Worm (Caenorhabditis elegans) whole organism, young adult: ENCODE data around the gene K06A9.1.

Experiments used
- B0261.1 ChIP-seq: sonication (generic microtip); optimal IDR thresholded peaks from 2 replicates; lab custom pipeline; 2016; ENCODE audit warnings: mild to moderate bottlenecking, missing genetic modification characterization, moderate library complexity, missing compliant biosample characterization
- C17E4.6 ChIP-seq: fragments of 200-800 bp; sonication (Bioruptor generic); IDR thresholded peaks from 2 replicates; pipeline ENCODE4 v1.3.6; 2022; ENCODE audit warnings: missing genetic modification reagents, missing genetic modification characterization, missing compliant biosample characterization
- F49E8.2 ChIP-seq: sonication (generic microtip); optimal IDR thresholded peaks from 3 replicates; lab custom pipeline; 2017; ENCODE audit warnings: missing genetic modification characterization, mild to moderate bottlenecking, missing compliant biosample characterization, antibody characterized with exemption, moderate library complexity; ENCODE audit not compliant: insufficient read depth
- F55B11.4 ChIP-seq: sonication (generic microtip); optimal IDR thresholded peaks from 2 replicates; lab custom pipeline; 2016; ENCODE audit warnings: missing compliant biosample characterization, missing genetic modification characterization, borderline replicate concordance; ENCODE audit not compliant: insufficient read depth
- F57C9.4 ChIP-seq: sonication (generic microtip); optimal IDR thresholded peaks from 2 replicates; lab custom pipeline; 2017; ENCODE audit warnings: mild to moderate bottlenecking, missing genetic modification characterization, missing compliant biosample characterization
- Y53F4B.3 ChIP-seq: fragments of 200-800 bp; sonication (Bioruptor generic); IDR thresholded peaks from 2 replicates; pipeline ENCODE4 v1.3.6; 2022; ENCODE audit warnings: missing genetic modification reagents, missing genetic modification characterization, missing compliant biosample characterization
- Y56A3A.18 ChIP-seq: fragments of 200-800 bp; sonication (Bioruptor generic); IDR thresholded peaks from 2 replicates; pipeline ENCODE4 v1.3.6; 2022; ENCODE audit warnings: missing genetic modification reagents, missing genetic modification characterization, missing compliant biosample characterization
- Y67H2A.10 ChIP-seq: fragments of 200-800 bp; sonication (Bioruptor generic); conservative IDR thresholded peaks from 2 replicates; pipeline ENCODE4 v1.3.6; 2022; ENCODE audit warnings: missing genetic modification reagents, missing genetic modification characterization, missing compliant biosample characterization
- aptf-2 ChIP-seq: fragments of 200-800 bp; sonication (Bioruptor generic); conservative IDR thresholded peaks from 2 replicates; pipeline ENCODE4 v1.3.6; 2022; ENCODE audit warnings: missing genetic modification reagents, missing genetic modification characterization, missing compliant biosample characterization
- atf-7 ChIP-seq: sonication (generic microtip); optimal IDR thresholded peaks from 2 replicates; lab custom pipeline; 2017; ENCODE audit warnings: mild to moderate bottlenecking, missing genetic modification characterization, missing compliant biosample characterization
- attf-3 ChIP-seq: fragments of 200-800 bp; sonication (Bioruptor generic); conservative IDR thresholded peaks from 2 replicates; pipeline ENCODE4 v1.3.6; 2022; ENCODE audit warnings: missing genetic modification reagents, missing genetic modification characterization, missing compliant biosample characterization
- cebp-1 ChIP-seq, 2 experiments: fragments of 200-800 bp in 1 of 2; sonication (Bioruptor generic) in 1 of 2; sonication (generic microtip) in 1 of 2; IDR thresholded peaks in 1 of 2; optimal IDR thresholded peaks in 1 of 2; 2 replicates each; pipeline versions ENCODE4 v1.3.6 to Lab custom; 2017 to 2022; ENCODE audit warnings: missing compliant biosample characterization in 2 of 2, missing genetic modification characterization in 2 of 2, mild to moderate bottlenecking in 1 of 2, missing genetic modification reagents in 1 of 2, moderate library complexity in 1 of 2
- ceh-100 ChIP-seq: fragments of 200-800 bp; sonication (Bioruptor generic); IDR thresholded peaks from 2 replicates; pipeline ENCODE4 v1.3.6; 2022; ENCODE audit warnings: missing genetic modification reagents, missing genetic modification characterization, missing compliant biosample characterization
- ceh-79 ChIP-seq: sonication (generic microtip); optimal IDR thresholded peaks from 2 replicates; lab custom pipeline; 2017; ENCODE audit warnings: mild to moderate bottlenecking, missing genetic modification characterization, missing compliant biosample characterization
- die-1 ChIP-seq: sonication (generic microtip); optimal IDR thresholded peaks from 2 replicates; lab custom pipeline; 2016; ENCODE audit warnings: missing genotype, mild to moderate bottlenecking, missing genetic modification characterization, missing compliant biosample characterization
- dpff-1 ChIP-seq: sonication (generic microtip); optimal IDR thresholded peaks from 2 replicates; lab custom pipeline; 2017; ENCODE audit warnings: mild to moderate bottlenecking, missing genetic modification characterization, missing compliant biosample characterization
- egrh-3 ChIP-seq: fragments of 200-800 bp; sonication (Bioruptor generic); IDR thresholded peaks from 2 replicates; pipeline ENCODE4 v1.3.6; 2022; ENCODE audit warnings: missing genetic modification reagents, missing genetic modification characterization, missing compliant biosample characterization
- ekl-4 ChIP-seq: fragments of 200-800 bp; sonication (Bioruptor generic); IDR thresholded peaks from 2 replicates; pipeline ENCODE4 v1.3.6; 2022; ENCODE audit warnings: missing genetic modification reagents, missing genetic modification characterization, missing compliant biosample characterization
- him-1 ChIP-seq: sonication (generic microtip); optimal IDR thresholded peaks from 2 replicates; lab custom pipeline; 2016; ENCODE audit warnings: missing genotype, missing genetic modification reagents, missing genetic modification characterization, missing compliant biosample characterization
- hmg-1.2 ChIP-seq: fragments of 200-800 bp; sonication (Bioruptor generic); IDR thresholded peaks from 2 replicates; pipeline ENCODE4 v1.3.6; 2022; ENCODE audit warnings: missing genetic modification reagents, missing genetic modification characterization, missing compliant biosample characterization
- hmg-20 ChIP-seq: fragments of 200-800 bp; sonication (Bioruptor generic); IDR thresholded peaks from 2 replicates; pipeline ENCODE4 v1.3.6; 2022; ENCODE audit warnings: missing genetic modification reagents, missing genetic modification characterization, missing compliant biosample characterization
- lin-26 ChIP-seq: fragments of 200-800 bp; sonication (Bioruptor generic); IDR thresholded peaks from 2 replicates; pipeline ENCODE4 v1.3.6; 2022; ENCODE audit warnings: missing genetic modification reagents, missing genetic modification characterization, missing compliant biosample characterization
- lin-40 ChIP-seq: sonication (generic microtip); optimal IDR thresholded peaks from 2 replicates; lab custom pipeline; 2016; ENCODE audit warnings: missing genetic modification characterization, mild to moderate bottlenecking, missing compliant biosample characterization, missing genotype, missing genetic modification reagents
- lsl-1 ChIP-seq: fragments of 200-800 bp; sonication (Bioruptor generic); optimal IDR thresholded peaks from 2 replicates; lab custom pipeline; 2018; ENCODE audit warnings: mild to moderate bottlenecking, missing genetic modification characterization, moderate library complexity, missing compliant biosample characterization
- mcd-1 ChIP-seq: fragments of 200-800 bp; sonication (Bioruptor generic); IDR thresholded peaks from 2 replicates; pipeline ENCODE4 v1.3.6; 2022; ENCODE audit warnings: missing genetic modification reagents, missing genetic modification characterization, missing compliant biosample characterization
- nhr-80 ChIP-seq: sonication (generic microtip); optimal IDR thresholded peaks from 2 replicates; lab custom pipeline; 2016; ENCODE audit warnings: missing genetic modification characterization, missing compliant biosample characterization
- repo-1 ChIP-seq: sonication (generic microtip); optimal IDR thresholded peaks from 2 replicates; lab custom pipeline; 2017; ENCODE audit warnings: mild to moderate bottlenecking, missing genetic modification characterization, missing compliant biosample characterization
- sdz-38 ChIP-seq: sonication (generic microtip); optimal IDR thresholded peaks from 2 replicates; lab custom pipeline; 2016; ENCODE audit warnings: missing genotype, missing genetic modification characterization, missing compliant biosample characterization
- sea-2 ChIP-seq: fragments of 200-800 bp; sonication (Bioruptor generic); IDR thresholded peaks from 2 replicates; pipeline ENCODE4 v1.3.6; 2022; ENCODE audit warnings: missing genetic modification characterization, missing compliant biosample characterization
- snpc-3.4 ChIP-seq: sonication (generic microtip); optimal IDR thresholded peaks from 2 replicates; lab custom pipeline; 2017; ENCODE audit warnings: missing genetic modification characterization, mild to moderate bottlenecking, missing compliant biosample characterization, antibody characterized with exemption, moderate library complexity, missing genotype, missing genetic modification reagents
- somi-1 ChIP-seq: fragments of 200-800 bp; sonication (Bioruptor generic); optimal IDR thresholded peaks from 2 replicates; lab custom pipeline; 2018; ENCODE audit warnings: mild to moderate bottlenecking, missing genetic modification characterization, missing compliant biosample characterization
- unc-62 ChIP-seq: fragments of 150-350 bp; optimal IDR thresholded peaks from 2 replicates; lab custom pipeline; 2014; ENCODE audit warnings: missing biosample characterization, missing genetic modification reagents, missing genetic modification characterization
- zfh-2 ChIP-seq: fragments of 200-800 bp; sonication (Bioruptor generic); conservative IDR thresholded peaks from 2 replicates; pipeline ENCODE4 v1.3.6; 2022; ENCODE audit warnings: missing genetic modification reagents, missing genetic modification characterization, missing compliant biosample characterization
- ztf-28 ChIP-seq: fragments of 200-800 bp; sonication (Bioruptor generic); IDR thresholded peaks from 2 replicates; pipeline ENCODE4 v1.3.6; 2022; ENCODE audit warnings: missing genetic modification reagents, missing genetic modification characterization, missing compliant biosample characterization

The K06A9.1 gene

ce11 chrX:1527338-1527737 is 20.0 kb upstream of the K06A9.1 start (continued):
- TF ChIP-seq C17E4.6 (GFP tag; lab: Robert Waterston, UW) (no peak), snpc-3.4 (tag; lab: Kevin White, UChicago) (no peak)

- TF ChIP-seq unc-62 (no peak), cebp-1 (GFP tag; IDR thresholded peaks at IDR 0.05; lab: Robert Waterston, UW) (peak; percentile 62; the same call in 1 of the 2 replicates), cebp-1 (tag; optimal IDR thresholded peaks at IDR 0.05; lab: Kevin White, UChicago) (peak; percentile 96)
- TF ChIP-seq, all 124 proteins: peak for 1
Measured at ce11 chrX:1528107-1528506, 19.2 kb upstream of the K06A9.1 start.

ce11 chrX:1529013-1529412 is 18.3 kb upstream of the K06A9.1 start:
- TF ChIP-seq mcd-1 (peak; percentile 41; the same call in 1 of the 2 replicates), lin-26 (GFP tag; lab: Robert Waterston, UW) (no peak), F49E8.2 (tag; lab: Kevin White, UChicago) (no peak), Y56A3A.18 (0 out of 2 replicates have a peak, but pooled peaks have one; percentile 29), attf-3 (GFP tag; lab: Robert Waterston, UW) (no peak), cebp-1 (GFP tag; IDR thresholded peaks at IDR 0.05; lab: Robert Waterston, UW) (no peak), cebp-1 (tag; optimal IDR thresholded peaks at IDR 0.05; lab: Kevin White, UChicago) (peak; percentile 39), sdz-38 (tag; lab: Kevin White, UChicago) (no peak), him-1 (tag; lab: Kevin White, UChicago) (no peak), dpff-1 (tag; lab: Kevin White, UChicago) (no peak), hmg-1.2 (peak; percentile 87), repo-1 (no peak), hmg-20 (no peak), zfh-2 (GFP tag; lab: Robert Waterston, UW) (peak; percentile 88), atf-7 (tag; lab: Kevin White, UChicago) (no peak), B0261.1 (tag; lab: Kevin White, UChicago) (no peak), nhr-80 (tag; lab: Kevin White, UChicago) (no peak), ztf-28 (GFP tag; lab: Robert Waterston, UW) (no peak), Y67H2A.10 (no peak), lsl-1 (GFP tag; lab: Kevin White, UChicago) (no peak), ceh-100 (no peak), egrh-3 (GFP tag; lab: Robert Waterston, UW) (peak; percentile 85)

- TF ChIP-seq ekl-4 (GFP tag; lab: Robert Waterston, UW) (no peak), F57C9.4 (tag; lab: Kevin White, UChicago) (no peak), ceh-79 (no peak), Y53F4B.3 (GFP tag; lab: Robert Waterston, UW) (no peak), nhr-80 (tag; lab: Kevin White, UChicago) (no peak), F55B11.4 (no peak), lin-40 (tag; lab: Kevin White, UChicago) (no peak), aptf-2 (GFP tag; lab: Robert Waterston, UW) (no peak), sea-2 (GFP tag; lab: Robert Waterston, UW) (no peak), hmg-1.2 (no peak), zfh-2 (GFP tag; lab: Robert Waterston, UW) (no peak), die-1 (tag; lab: Kevin White, UChicago) (no peak), somi-1 (GFP tag; lab: Kevin White, UChicago) (no peak), hmg-20 (no peak)
Measured at ce11 chrX:1535261-1535660, 12.0 kb upstream of the K06A9.1 start, which contains the start of gene K06A9.3. Gene K06A9.3, minus strand, starts transcription at chrX:1535361.
